Worm (Caenorhabditis elegans) whole organism, L4 larva: ENCODE data around the gene glrx-21.
A peak's percentile ranks its signal among the peaks of the same experiment; 100 is the strongest.

Experiments used
- D1046.2 ChIP-seq: fragments of 200-800 bp; sonication (Bioruptor generic); IDR thresholded peaks from 2 replicates; pipeline ENCODE4 v1.3.6; 2022; ENCODE audit warnings: missing genetic modification characterization, missing compliant biosample characterization
- F26F4.8 ChIP-seq: fragments of 200-800 bp; sonication (Bioruptor generic); conservative IDR thresholded peaks from 2 replicates; pipeline ENCODE4 v1.3.6; 2022; ENCODE audit warnings: missing genetic modification characterization, missing compliant biosample characterization
- F49E8.2 ChIP-seq: sonication (generic microtip); optimal IDR thresholded peaks from 2 replicates; lab custom pipeline; 2016; ENCODE audit warnings: missing compliant biosample characterization, mild to moderate bottlenecking, missing genetic modification characterization, borderline replicate concordance
- R02D3.7 ChIP-seq: fragments of 150-350 bp; sonication (generic microtip); optimal IDR thresholded peaks from 3 replicates; lab custom pipeline; 2014; ENCODE audit warnings: missing biosample characterization, missing genetic modification characterization
- Y48G9A.11 ChIP-seq: fragments of 200-800 bp; sonication (Bioruptor generic); IDR thresholded peaks from 2 replicates; pipeline ENCODE4 v1.3.6; 2022; ENCODE audit warnings: missing genetic modification reagents, missing genetic modification characterization, missing compliant biosample characterization
- Y75B8A.6 ChIP-seq: fragments of 200-800 bp; sonication (Bioruptor generic); IDR thresholded peaks from 2 replicates; pipeline ENCODE4 v1.3.6; 2022; ENCODE audit warnings: missing genetic modification reagents, missing genetic modification characterization, missing compliant biosample characterization
- ZK337.2 ChIP-seq: fragments of 200-800 bp; sonication (Bioruptor generic); IDR thresholded peaks from 2 replicates; pipeline ENCODE4 v1.3.6; 2022; ENCODE audit warnings: missing genetic modification reagents, missing genetic modification characterization, missing compliant biosample characterization
- ZK546.5 ChIP-seq, 2 experiments: sonication (generic microtip); optimal IDR thresholded peaks; 2 replicates each; lab custom pipeline; 2017; ENCODE audit warnings: missing biosample characterization in 2 of 2, missing genetic modification characterization in 2 of 2
- arid-1 ChIP-seq: fragments of 200-800 bp; sonication (Bioruptor generic); conservative IDR thresholded peaks from 2 replicates; pipeline ENCODE4 v1.3.6; 2022; ENCODE audit warnings: missing genetic modification reagents, missing genetic modification characterization, missing compliant biosample characterization
- attf-4 ChIP-seq: sonication (generic microtip); optimal IDR thresholded peaks from 3 replicates; lab custom pipeline; 2017; ENCODE audit warnings: missing biosample characterization, missing genetic modification characterization
- ceh-20 ChIP-seq: fragments of 200-800 bp; sonication (Bioruptor generic); IDR thresholded peaks from 2 replicates; pipeline ENCODE4 v1.3.6; 2022; ENCODE audit warnings: missing genetic modification reagents, missing genetic modification characterization, missing compliant biosample characterization
- ceh-62 ChIP-seq: sonication (generic microtip); optimal IDR thresholded peaks from 2 replicates; lab custom pipeline; 2017; ENCODE audit warnings: missing biosample characterization, missing genetic modification characterization
- ceh-82 ChIP-seq: sonication (generic microtip); optimal IDR thresholded peaks from 2 replicates; lab custom pipeline; 2017; ENCODE audit warnings: missing biosample characterization, missing genetic modification characterization
- cey-2 ChIP-seq: sonication (generic microtip); optimal IDR thresholded peaks from 3 replicates; lab custom pipeline; 2017; ENCODE audit warnings: missing genetic modification characterization, mild to moderate bottlenecking, missing compliant biosample characterization, antibody characterized with exemption, borderline replicate concordance; ENCODE audit not compliant: insufficient read depth
- ctbp-1 ChIP-seq: fragments of 200-800 bp; sonication (Bioruptor generic); IDR thresholded peaks from 2 replicates; pipeline ENCODE4 v1.3.6; 2022; ENCODE audit warnings: missing genetic modification reagents, missing genetic modification characterization, missing compliant biosample characterization
- daf-12 ChIP-seq: fragments of 150-350 bp; optimal IDR thresholded peaks from 2 replicates; lab custom pipeline; 2014; ENCODE audit warnings: missing biosample characterization, missing genetic modification reagents, missing genetic modification characterization
- daf-16 ChIP-seq, 3 experiments: sonication (generic microtip); optimal IDR thresholded peaks; 2 replicates each; lab custom pipeline; 2016 to 2017; ENCODE audit warnings: missing genetic modification characterization in 3 of 3, missing genetic modification reagents in 3 of 3, mild to moderate bottlenecking in 2 of 3, missing compliant biosample characterization in 2 of 3, missing biosample characterization in 1 of 3, moderate library complexity in 1 of 3
- dmd-6 ChIP-seq: fragments of 200-800 bp; sonication (Bioruptor generic); IDR thresholded peaks from 2 replicates; pipeline ENCODE4 v1.3.6; 2022; ENCODE audit warnings: missing genetic modification reagents, missing genetic modification characterization, missing compliant biosample characterization
- egl-43 ChIP-seq: fragments of 200-800 bp; sonication (Bioruptor generic); IDR thresholded peaks from 2 replicates; pipeline ENCODE4 v1.3.6; 2022; ENCODE audit warnings: missing genetic modification reagents, missing genetic modification characterization, missing compliant biosample characterization
- fkh-10 ChIP-seq: fragments of 150-350 bp; optimal IDR thresholded peaks from 2 replicates; lab custom pipeline; 2014; ENCODE audit warnings: missing biosample characterization, missing genetic modification reagents, missing genetic modification characterization
- gei-8 ChIP-seq: fragments of 200-800 bp; sonication (Bioruptor generic); optimal IDR thresholded peaks from 2 replicates; lab custom pipeline; 2018; ENCODE audit warnings: mild to moderate bottlenecking, missing genetic modification characterization, missing compliant biosample characterization
- hlh-30 ChIP-seq: sonication (generic microtip); optimal IDR thresholded peaks from 2 replicates; lab custom pipeline; 2017; ENCODE audit warnings: antibody characterized with exemption, mild to moderate bottlenecking, missing genetic modification characterization, missing compliant biosample characterization; ENCODE audit not compliant: insufficient read depth
- hmg-1.1 ChIP-seq: fragments of 200-800 bp; sonication (Bioruptor generic); IDR thresholded peaks from 2 replicates; pipeline ENCODE4 v1.3.6; 2022; ENCODE audit warnings: missing genetic modification reagents, missing genetic modification characterization, missing compliant biosample characterization
- jun-1 ChIP-seq: fragments of 150-350 bp; optimal IDR thresholded peaks from 2 replicates; lab custom pipeline; 2014; ENCODE audit warnings: missing biosample characterization, missing genetic modification reagents, missing genetic modification characterization
- lim-7 ChIP-seq: fragments of 200-800 bp; sonication (Bioruptor generic); IDR thresholded peaks from 2 replicates; pipeline ENCODE4 v1.3.6; 2022; ENCODE audit warnings: missing genetic modification characterization, missing compliant biosample characterization
- lin-1 ChIP-seq: fragments of 200-800 bp; sonication (Bioruptor generic); IDR thresholded peaks from 2 replicates; pipeline ENCODE4 v1.3.6; 2022; ENCODE audit warnings: missing genetic modification reagents, missing genetic modification characterization, missing compliant biosample characterization
- lin-39 ChIP-seq: fragments of 150-350 bp; optimal IDR thresholded peaks from 2 replicates; lab custom pipeline; 2014; ENCODE audit warnings: missing biosample characterization, missing genetic modification reagents, missing genetic modification characterization
- lsy-2 ChIP-seq, 2 experiments: fragments of 150-350 bp in 1 of 2; sonication (generic microtip) in 1 of 2; optimal IDR thresholded peaks; 2 replicates each; lab custom pipeline; 2014 to 2017; ENCODE audit warnings: missing biosample characterization in 2 of 2, missing genetic modification characterization in 2 of 2
- madf-5 ChIP-seq, 2 experiments: fragments of 200-800 bp; sonication (Bioruptor generic); IDR thresholded peaks; 2 replicates each; pipeline ENCODE4 v1.3.6; 2022; ENCODE audit warnings: missing compliant biosample characterization in 2 of 2, missing genetic modification characterization in 2 of 2
- mes-2 ChIP-seq: sonication (generic microtip); optimal IDR thresholded peaks from 2 replicates; lab custom pipeline; 2016; ENCODE audit warnings: missing genotype, mild to moderate bottlenecking, missing genetic modification characterization, missing compliant biosample characterization; ENCODE audit not compliant: poor library complexity, severe bottlenecking
- mxl-3 ChIP-seq: fragments of 200-800 bp; sonication (Bioruptor generic); optimal IDR thresholded peaks from 2 replicates; lab custom pipeline; 2018; ENCODE audit warnings: mild to moderate bottlenecking, missing genetic modification characterization, missing compliant biosample characterization
- nhr-10 ChIP-seq: fragments of 150-350 bp; optimal IDR thresholded peaks from 2 replicates; lab custom pipeline; 2014; ENCODE audit warnings: missing biosample characterization, missing genetic modification characterization
- nhr-237 ChIP-seq: sonication (generic microtip); optimal IDR thresholded peaks from 2 replicates; lab custom pipeline; 2017; ENCODE audit warnings: missing biosample characterization, missing genetic modification characterization
- nhr-41 ChIP-seq: fragments of 200-800 bp; sonication (Bioruptor generic); IDR thresholded peaks from 2 replicates; pipeline ENCODE4 v1.3.6; 2022; ENCODE audit warnings: missing genetic modification reagents, missing genetic modification characterization, missing compliant biosample characterization
- nhr-48 ChIP-seq: sonication (generic microtip); optimal IDR thresholded peaks from 2 replicates; lab custom pipeline; 2016; ENCODE audit warnings: mild to moderate bottlenecking, missing genetic modification characterization, missing compliant biosample characterization
- nhr-6 ChIP-seq: fragments of 150-350 bp; optimal IDR thresholded peaks from 2 replicates; lab custom pipeline; 2014; ENCODE audit warnings: missing biosample characterization, missing genetic modification characterization
- nhr-77 ChIP-seq: fragments of 150-350 bp; optimal IDR thresholded peaks from 2 replicates; lab custom pipeline; 2014; ENCODE audit warnings: missing biosample characterization, missing genetic modification characterization
- rbr-2 ChIP-seq: sonication (generic microtip); optimal IDR thresholded peaks from 2 replicates; lab custom pipeline; 2016; ENCODE audit warnings: missing genotype, missing genetic modification characterization, missing compliant biosample characterization
- set-16 ChIP-seq: fragments of 200-800 bp; sonication (Bioruptor generic); IDR thresholded peaks from 2 replicates; pipeline ENCODE4 v1.3.6; 2022; ENCODE audit warnings: missing genetic modification reagents, missing genetic modification characterization, missing compliant biosample characterization
- skn-1 ChIP-seq: fragments of 150-350 bp; optimal IDR thresholded peaks from 2 replicates; lab custom pipeline; 2014; ENCODE audit warnings: missing biosample characterization, missing genetic modification characterization
- snpc-4 ChIP-seq: fragments of 150-350 bp; optimal IDR thresholded peaks from 2 replicates; lab custom pipeline; 2014; ENCODE audit warnings: missing biosample characterization, missing genetic modification characterization
- spr-3 ChIP-seq: fragments of 200-800 bp; sonication (Bioruptor generic); optimal IDR thresholded peaks from 2 replicates; lab custom pipeline; 2018; ENCODE audit warnings: mild to moderate bottlenecking, missing genetic modification characterization, missing compliant biosample characterization
- unc-130 ChIP-seq: sonication (generic microtip); optimal IDR thresholded peaks from 2 replicates; lab custom pipeline; 2016; ENCODE audit warnings: missing genetic modification reagents, missing genetic modification characterization, missing compliant biosample characterization
- vab-7 ChIP-seq: fragments of 200-800 bp; sonication (Bioruptor generic); IDR thresholded peaks from 2 replicates; pipeline ENCODE4 v1.3.6; 2022; ENCODE audit warnings: missing genetic modification reagents, missing genetic modification characterization, missing compliant biosample characterization
- zag-1 ChIP-seq: fragments of 150-350 bp; optimal IDR thresholded peaks from 2 replicates; lab custom pipeline; 2014; ENCODE audit warnings: missing biosample characterization, missing genetic modification characterization
- ztf-11 ChIP-seq: fragments of 150-350 bp; optimal IDR thresholded peaks from 2 replicates; lab custom pipeline; 2014; ENCODE audit warnings: missing biosample characterization, missing genetic modification characterization
- ztf-7 ChIP-seq: fragments of 150-350 bp; optimal IDR thresholded peaks from 2 replicates; lab custom pipeline; 2014; ENCODE audit warnings: missing biosample characterization, missing genetic modification characterization

The glrx-21 gene

DNA sequence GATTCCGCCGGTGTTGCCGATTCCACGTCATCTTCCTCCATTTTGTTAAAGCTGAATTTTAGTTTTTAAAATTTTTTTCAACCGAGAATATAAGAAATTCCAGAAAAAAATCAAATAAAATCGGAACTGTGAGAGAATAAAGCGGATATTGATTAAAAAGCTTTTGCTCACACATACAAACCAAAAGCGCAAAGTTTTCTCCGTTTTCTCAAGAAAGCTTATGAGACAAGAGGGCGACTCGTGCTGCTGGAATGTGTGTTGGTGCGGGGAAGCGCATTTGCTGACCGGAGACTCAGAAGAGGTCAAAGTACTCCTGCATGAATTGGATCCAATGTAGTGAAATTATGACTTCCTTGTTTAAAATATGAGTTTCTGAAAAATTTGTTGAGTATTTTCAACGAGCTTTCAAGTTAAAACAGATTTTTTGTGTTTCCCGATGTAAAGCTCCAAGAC lies 34.0 kb upstream of the glrx-21 start, which contains the start of gene paqr-2 (continued):
- TF ChIP-seq mes-2 (tag; lab: Kevin White, UChicago), result peak; percentile 53
- no peak for TF ChIP-seq fkh-10
- TF ChIP-seq rbr-2 (tag; lab: Kevin White, UChicago), result no peak
- TF ChIP-seq nhr-41 (GFP tag; lab: Robert Waterston, UW), result no peak
- no peak for TF ChIP-seq cey-2 (tag; lab: Kevin White, UChicago)
- TF ChIP-seq ztf-7 (tag; lab: Kevin White, UChicago), result no peak
- TF ChIP-seq arid-1, result no peak
- TF ChIP-seq vab-7, result no peak
- no peak for TF ChIP-seq daf-16 (GFP tag; optimal IDR thresholded peaks at IDR 0.05; lab: Kevin White, UChicago)
- TF ChIP-seq daf-16 (tag; optimal IDR thresholded peaks at IDR 0.05; lab: Kevin White, UChicago), result no peak
- TF ChIP-seq skn-1, result no peak
- no peak for TF ChIP-seq madf-5 (GFP tag; IDR thresholded peaks at IDR 0.05; lab: Robert Waterston, UW)
- no peak for TF ChIP-seq ceh-62 (tag; lab: Kevin White, UChicago)
- no peak for TF ChIP-seq F49E8.2 (tag; lab: Kevin White, UChicago)
- TF ChIP-seq nhr-6 (tag; lab: Kevin White, UChicago), result no peak
- peak; percentile 83 for TF ChIP-seq hlh-30 (tag; lab: Kevin White, UChicago)
- no peak for TF ChIP-seq ceh-20
- TF ChIP-seq snpc-4, result no peak
- no peak for TF ChIP-seq dmd-6 (GFP tag; lab: Robert Waterston, UW)
- no peak for TF ChIP-seq nhr-48 (tag; lab: Kevin White, UChicago)
- TF ChIP-seq unc-130, result no peak
- no peak for TF ChIP-seq R02D3.7 (tag; lab: Kevin White, UChicago)
- no peak for TF ChIP-seq hmg-1.1 (GFP tag; lab: Robert Waterston, UW)
- TF ChIP-seq lin-39 (tag; lab: Kevin White, UChicago), result no peak
- TF ChIP-seq ceh-82 (tag; lab: Kevin White, UChicago), result no peak
- no peak for TF ChIP-seq nhr-10 (tag; lab: Kevin White, UChicago)
- no peak for TF ChIP-seq nhr-77 (tag; lab: Kevin White, UChicago)
- no peak for TF ChIP-seq ctbp-1 (GFP tag; lab: Robert Waterston, UW)
- no peak for TF ChIP-seq gei-8 (GFP tag; lab: Kevin White, UChicago)
- TF ChIP-seq lim-7 (GFP tag; lab: Robert Waterston, UW), result 0 out of 2 replicates have a peak, but pooled peaks have one; percentile 48
- peak; percentile 41 for TF ChIP-seq mxl-3
- TF ChIP-seq ZK546.5 (tag; optimal IDR thresholded peaks at IDR 0.05; lab: Kevin White, UChicago), result no peak
- TF ChIP-seq attf-4 (tag; lab: Kevin White, UChicago), result no peak
- 0 out of 2 replicates have a peak, but pooled peaks have one; percentile 45 for TF ChIP-seq egl-43 (GFP tag; lab: Robert Waterston, UW)
- no peak for TF ChIP-seq ztf-11
- TF ChIP-seq Y75B8A.6 (GFP tag; lab: Robert Waterston, UW), result no peak
- TF ChIP-seq D1046.2 (GFP tag; lab: Robert Waterston, UW), result no peak
- TF ChIP-seq lsy-2 (tag; optimal IDR thresholded peaks at IDR 0.05; lab: Kevin White, UChicago), result peak in 1 of 2 experiments; percentile 32
- no peak for TF ChIP-seq lin-1 (GFP tag; lab: Robert Waterston, UW)
- TF ChIP-seq zag-1 (tag; lab: Kevin White, UChicago), result no peak
- no peak for TF ChIP-seq daf-12
- no peak for TF ChIP-seq jun-1 (tag; lab: Kevin White, UChicago)
- no peak for TF ChIP-seq ZK337.2
- no peak for TF ChIP-seq nhr-237 (tag; lab: Kevin White, UChicago)
- no peak for TF ChIP-seq Y48G9A.11 (GFP tag; lab: Robert Waterston, UW)
- TF ChIP-seq F26F4.8 (GFP tag; lab: Robert Waterston, UW), result no peak
- TF ChIP-seq spr-3 (GFP tag; lab: Kevin White, UChicago), result no peak
- no peak for TF ChIP-seq set-16 (GFP tag; lab: Robert Waterston, UW)
- TF ChIP-seq, all 104 proteins: peak for 13
